Worm (Caenorhabditis elegans): ENCODE data around the gene F31D5.6.

- TF ChIP-seq Y53F4B.3 (GFP tag; IDR thresholded peaks at IDR 0.05): no peak
- TF ChIP-seq him-1 (tag; optimal IDR thresholded peaks at IDR 0.05): no peak
- TF ChIP-seq madf-8 (GFP tag; conservative IDR thresholded peaks at IDR 0.05): no peak
- TF ChIP-seq F49E8.2 (tag; optimal IDR thresholded peaks at IDR 0.05; ENCODE audit: insufficient read depth): no peak
- TF ChIP-seq let-526 (GFP tag; IDR thresholded peaks at IDR 0.05): no peak
- no peak for TF ChIP-seq nhr-90 (tag; optimal IDR thresholded peaks at IDR 0.05)
- TF ChIP-seq F23B12.7 (tag; optimal IDR thresholded peaks at IDR 0.05; ENCODE audit: insufficient read depth): no peak
- no peak for TF ChIP-seq F10E7.11 (tag; optimal IDR thresholded peaks at IDR 0.05)
- no peak for TF ChIP-seq attf-3 (GFP tag; conservative IDR thresholded peaks at IDR 0.05)
- peak; percentile 63 for TF ChIP-seq dox-1 (GFP tag; IDR thresholded peaks at IDR 0.05)
- TF ChIP-seq pha-4 (tag; optimal IDR thresholded peaks at IDR 0.05): no peak
- TF ChIP-seq fkh-3 (tag; optimal IDR thresholded peaks at IDR 0.05): no peak
Observed at ce11 chrII:4194127-4194526, 15.4 kb upstream of the F31D5.6 start, which contains the start of gene mth-2.

All from whole organism, young adult.